Worm (Caenorhabditis elegans): ENCODE data around the gene C50D2.2.

DNA sequence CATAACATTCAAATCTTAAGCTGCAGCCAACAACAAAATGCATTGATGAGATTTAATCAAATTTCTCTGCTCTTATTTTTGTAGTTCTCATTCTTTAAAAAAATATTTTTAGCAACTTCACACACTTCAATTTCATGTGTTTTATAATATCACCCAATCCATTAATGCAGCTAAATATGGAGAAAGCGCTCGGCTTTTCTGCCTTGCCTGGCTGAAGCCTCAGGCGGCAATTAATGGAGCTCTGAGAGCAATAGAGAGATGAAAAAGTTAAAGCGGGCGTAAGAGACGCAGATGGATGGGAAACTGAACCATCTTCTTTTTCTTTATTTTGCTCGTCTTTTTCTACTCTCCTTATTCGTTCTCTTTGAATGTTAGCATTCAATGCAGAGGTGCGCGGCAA, 1.3 kb upstream of the C50D2.2 start:
- TF ChIP-seq fos-1 (tag; optimal IDR thresholded peaks at IDR 0.05) (no peak), nhr-76 (tag; optimal IDR thresholded peaks at IDR 0.05) (no peak), snpc-4 (tag; optimal IDR thresholded peaks at IDR 0.05) (no peak), elt-1 (tag; optimal IDR thresholded peaks at IDR 0.05) (no peak)
